Fruit fly (Drosophila melanogaster): Measurements from ENCODE around the gene Dip-B.
A peak's percentile ranks its signal among the peaks of the same experiment; 100 is the strongest.

The Dip-B gene

dm6 chr3R:13794666-13795055 lies 12.6 kb downstream of the Dip-B start (continued):
- peak; percentile 97 for TF ChIP-seq CG3163 (GFP tag; optimal IDR thresholded peaks at IDR 0.05)
- peak; percentile 56 for TF ChIP-seq CG12769 (tag; optimal IDR thresholded peaks at IDR 0.05)
- TF ChIP-seq org-1 (GFP tag; optimal IDR thresholded peaks at IDR 0.05): no peak
- no peak for TF ChIP-seq Xbp1 (GFP tag; optimal IDR thresholded peaks at IDR 0.05)
- peak; percentile 89 for TF ChIP-seq Trl (optimal IDR thresholded peaks at IDR 0.05)
- no peak for TF ChIP-seq Trl (GFP tag; optimal IDR thresholded peaks at IDR 0.05)
- no peak for TF ChIP-seq lab (GFP tag; optimal IDR thresholded peaks at IDR 0.05)
- no peak for TF ChIP-seq CG17361 (GFP tag; IDR thresholded peaks at IDR 0.05)
- TF ChIP-seq Adf1 (GFP tag; IDR thresholded peaks at IDR 0.05): no peak
- no peak for TF ChIP-seq CG9817 (tag; optimal IDR thresholded peaks at IDR 0.05)
- peak; percentile 46 for TF ChIP-seq Nf-YB (GFP tag; optimal IDR thresholded peaks at IDR 0.05)
- TF ChIP-seq CG17802 (tag; optimal IDR thresholded peaks at IDR 0.05): peak; percentile 70
- TF ChIP-seq CG10321 (GFP tag; IDR thresholded peaks at IDR 0.05): peak; percentile 71
- TF ChIP-seq CG31224 (GFP tag; IDR thresholded peaks at IDR 0.05): no peak
- TF ChIP-seq gce (GFP tag; IDR thresholded peaks at IDR 0.05): peak; percentile 28; the same call in 1 of the 3 replicates
- TF ChIP-seq CG5180 (GFP tag; optimal IDR thresholded peaks at IDR 0.05): peak; percentile 76
- TF ChIP-seq CG33213 (GFP tag; optimal IDR thresholded peaks at IDR 0.05): no peak
- TF ChIP-seq Blimp-1 (GFP tag; optimal IDR thresholded peaks at IDR 0.05): peak; percentile 29
- TF ChIP-seq CG2875 (GFP tag; optimal IDR thresholded peaks at IDR 0.05): peak; percentile 6
- no peak for TF ChIP-seq Oli (tag; optimal IDR thresholded peaks at IDR 0.05)
- TF ChIP-seq ranshi (GFP tag; IDR thresholded peaks at IDR 0.05): no peak
- peak; percentile 86 for TF ChIP-seq CG8478 (optimal IDR thresholded peaks at IDR 0.05)
- TF ChIP-seq CG8290 (GFP tag; optimal IDR thresholded peaks at IDR 0.05): no peak
- TF ChIP-seq CG8290 (tag; optimal IDR thresholded peaks at IDR 0.05): peak in 1 of 2 experiments; percentile 70
- no peak for TF ChIP-seq H2.0 (GFP tag; IDR thresholded peaks at IDR 0.05)
- TF ChIP-seq Dip2 (GFP tag; IDR thresholded peaks at IDR 0.05): no peak
- peak; percentile 1 for TF ChIP-seq CG8281 (tag; optimal IDR thresholded peaks at IDR 0.05)
- peak; percentile 46 for TF ChIP-seq Vsx1 (GFP tag; optimal IDR thresholded peaks at IDR 0.05)
- TF ChIP-seq ato (GFP tag; IDR thresholded peaks at IDR 0.05; ENCODE audit: partially characterized antibody): no peak
- peak; percentile 50 for TF ChIP-seq Nf-YC (tag; optimal IDR thresholded peaks at IDR 0.05)
- TF ChIP-seq tup (GFP tag; optimal IDR thresholded peaks at IDR 0.05): no peak
- TF ChIP-seq CG4328 (GFP tag; optimal IDR thresholded peaks at IDR 0.05): no peak
- TF ChIP-seq sens (GFP tag): peak; percentile 75
- no peak for TF ChIP-seq CoRest (tag; optimal IDR thresholded peaks at IDR 0.05)
- no peak for TF ChIP-seq esg (GFP tag; conservative IDR thresholded peaks at IDR 0.05)
- no peak for TF ChIP-seq Aef1 (GFP tag; IDR thresholded peaks at IDR 0.05)
- no peak for TF ChIP-seq CG3838 (GFP tag; optimal IDR thresholded peaks at IDR 0.05)
- TF ChIP-seq crp (GFP tag; optimal IDR thresholded peaks at IDR 0.05): peak in 1 of 2 experiments; percentile 19
- no peak for TF ChIP-seq CG9876 (GFP tag; optimal IDR thresholded peaks at IDR 0.05)
- 0 out of 3 replicates have a peak, but pooled peaks have one; percentile 5 for TF ChIP-seq otp (GFP tag; IDR thresholded peaks at IDR 0.05)
- no peak for TF ChIP-seq CG4707 (GFP tag; optimal IDR thresholded peaks at IDR 0.05)
- TF ChIP-seq CG1602 (GFP tag; optimal IDR thresholded peaks at IDR 0.05): no peak
- TF ChIP-seq pfk (GFP tag; optimal IDR thresholded peaks at IDR 0.05): no peak
- no peak for TF ChIP-seq Camta (GFP tag; optimal IDR thresholded peaks at IDR 0.05)
- no peak for TF ChIP-seq Elba2 (GFP tag; optimal IDR thresholded peaks at IDR 0.05)
- no peak for TF ChIP-seq gt (GFP tag; IDR thresholded peaks at IDR 0.05)
- no peak for TF ChIP-seq CG1529 (GFP tag; optimal IDR thresholded peaks at IDR 0.05)
- TF ChIP-seq CG6791 (GFP tag; IDR thresholded peaks at IDR 0.05; ENCODE audit: partially characterized antibody): no peak
- peak; percentile 73 for TF ChIP-seq yki (optimal IDR thresholded peaks at IDR 0.05)
- TF ChIP-seq cato (GFP tag; optimal IDR thresholded peaks at IDR 0.05; ENCODE audit: borderline replicate concordance): no peak
- no peak for TF ChIP-seq CG15269 (tag; optimal IDR thresholded peaks at IDR 0.05)
- TF ChIP-seq nmo (GFP tag; optimal IDR thresholded peaks at IDR 0.05): no peak

Data from whole organism, embryonic.